Fruit fly (Drosophila melanogaster): ENCODE results near the gene Vti1a.
A peak's percentile ranks its signal among the peaks of the same experiment; 100 is the strongest.

DNA sequence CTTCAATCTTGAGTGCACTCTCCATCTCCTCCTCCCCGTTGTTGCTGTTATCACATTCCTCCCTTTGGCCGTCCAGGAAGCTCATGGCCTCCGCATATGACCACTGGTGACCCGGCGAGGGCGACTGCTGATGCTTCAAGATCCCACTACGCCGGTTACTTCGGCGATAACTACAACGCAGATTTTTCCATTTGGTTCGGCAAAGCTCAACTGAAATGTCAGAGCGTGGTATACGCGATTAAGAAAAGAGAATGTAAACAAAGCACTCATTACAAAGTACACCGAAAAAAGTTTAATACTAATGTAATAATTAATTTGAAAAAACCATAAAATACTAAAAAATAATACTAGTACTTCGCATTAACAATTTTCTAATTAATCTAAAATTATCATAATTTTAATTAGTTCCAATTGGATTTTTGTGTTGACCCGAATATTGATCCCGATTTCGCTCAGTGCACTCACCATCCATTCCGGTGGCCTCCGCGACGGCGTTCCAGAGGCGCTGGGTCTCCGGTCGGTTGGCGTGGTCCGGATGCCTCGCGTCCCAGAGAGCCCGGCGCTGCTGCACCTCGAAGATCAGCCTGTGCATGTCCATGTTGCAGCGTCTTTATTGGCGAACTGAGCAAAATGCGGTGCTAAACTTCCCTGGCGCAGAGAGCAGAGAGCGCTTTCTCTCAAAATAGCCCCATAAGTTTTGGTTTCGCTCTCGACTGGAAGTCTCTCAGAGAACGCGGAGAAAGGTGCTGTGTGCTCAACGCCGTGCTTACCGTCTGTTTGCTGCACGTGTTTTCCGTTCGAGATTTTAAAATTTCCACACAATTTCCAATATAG is 46.0 kb upstream of the Vti1a start:
- TF ChIP-seq pan (optimal IDR thresholded peaks at IDR 0.05): no peak
- TF ChIP-seq EcR (GFP tag; optimal IDR thresholded peaks at IDR 0.05): peak in 1 of 2 experiments; percentile 44
